Worm (Caenorhabditis elegans): Measurements from ENCODE around the gene C40H1.7.

DNA sequence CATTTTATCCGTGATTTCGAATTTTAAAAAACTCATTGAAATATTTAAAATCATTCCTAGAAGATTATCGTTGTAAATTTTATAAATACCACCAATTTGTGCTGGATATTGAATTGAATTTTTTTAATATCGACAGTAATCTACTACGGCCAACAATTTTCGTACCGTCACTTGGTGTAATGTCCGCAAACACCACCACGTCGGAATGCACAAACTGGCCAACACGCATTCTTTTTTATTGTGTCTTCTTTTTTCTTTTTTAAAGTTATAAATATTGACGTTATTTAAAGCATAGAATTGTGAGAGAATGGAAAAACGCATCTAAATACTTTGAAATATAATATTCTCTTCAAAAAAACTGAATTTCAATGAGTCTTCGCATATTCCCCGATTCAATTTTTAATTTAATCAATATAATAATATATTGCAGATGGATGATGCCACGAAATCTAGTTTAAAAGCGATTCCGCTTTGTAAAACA lies 6.3 kb downstream of the C40H1.7 start, which contains the start of gene ufc-1:
- TF ChIP-seq pha-4 (tag; optimal IDR thresholded peaks at IDR 0.05), result no peak
- TF ChIP-seq nhr-11 (tag; optimal IDR thresholded peaks at IDR 0.05), result no peak
- no peak for TF ChIP-seq odd-2 (tag; optimal IDR thresholded peaks at IDR 0.05)
- no peak for TF ChIP-seq nfya-1 (tag; optimal IDR thresholded peaks at IDR 0.05)
- TF ChIP-seq eyg-1 (tag; optimal IDR thresholded peaks at IDR 0.05), result no peak
- TF ChIP-seq dve-1 (tag; optimal IDR thresholded peaks at IDR 0.05), result no peak
- no peak for TF ChIP-seq nhr-232 (tag; optimal IDR thresholded peaks at IDR 0.05)
- TF ChIP-seq ceh-22 (tag; optimal IDR thresholded peaks at IDR 0.05), result no peak
- no peak for TF ChIP-seq gmeb-2 (tag; optimal IDR thresholded peaks at IDR 0.05)

Measured in whole organism, late embryonic.